Worm (Caenorhabditis elegans): ENCODE measurements around the gene Y73F8A.10.

- TF ChIP-seq ceh-82 (tag; optimal IDR thresholded peaks at IDR 0.05), result no peak
- TF ChIP-seq unc-39 (tag; optimal IDR thresholded peaks at IDR 0.05), result no peak
- no peak for TF ChIP-seq nhr-237 (tag; optimal IDR thresholded peaks at IDR 0.05)
- no peak for TF ChIP-seq unc-62 (GFP tag; optimal IDR thresholded peaks at IDR 0.05)
Observed at ce11 chrIV:15302151-15302550, 8.0 kb downstream of the Y73F8A.10 start, which contains the start of gene best-21.

Data from whole organism, L3 larva.